Worm (Caenorhabditis elegans) whole organism, L2 larva: Measurements from ENCODE around the gene str-174.

Source experiments
- C34F6.9 ChIP-seq: fragments of 150-350 bp; optimal IDR thresholded peaks from 2 replicates; lab custom pipeline; 2014; ENCODE audit warnings: missing biosample characterization, missing genetic modification characterization
- F13H6.1 ChIP-seq: sonication (generic microtip); optimal IDR thresholded peaks from 2 replicates; lab custom pipeline; 2016; ENCODE audit warnings: missing genetic modification characterization, missing compliant biosample characterization
- R02D3.7 ChIP-seq: fragments of 150-350 bp; optimal IDR thresholded peaks from 2 replicates; lab custom pipeline; 2014; ENCODE audit warnings: missing biosample characterization, missing genetic modification characterization
- Y55F3AM.14 ChIP-seq: fragments of 200-800 bp; sonication (Bioruptor generic); optimal IDR thresholded peaks from 2 replicates; lab custom pipeline; 2018; ENCODE audit warnings: mild to moderate bottlenecking, missing genetic modification characterization, missing compliant biosample characterization
- ZK546.5 ChIP-seq: sonication (generic microtip); optimal IDR thresholded peaks from 2 replicates; lab custom pipeline; 2017; ENCODE audit warnings: missing biosample characterization, missing genetic modification characterization
- alr-1 ChIP-seq: fragments of 150-350 bp; optimal IDR thresholded peaks from 2 replicates; lab custom pipeline; 2014; ENCODE audit warnings: missing biosample characterization, missing genetic modification characterization
- aly-2 ChIP-seq: fragments of 150-350 bp; optimal IDR thresholded peaks from 2 replicates; lab custom pipeline; 2014; ENCODE audit warnings: missing biosample characterization, missing genetic modification characterization
- ama-1 ChIP-seq: fragments of 150-350 bp; optimal IDR thresholded peaks from 2 replicates; lab custom pipeline; 2018; ENCODE audit warnings: inconsistent platforms
- blmp-1 ChIP-seq: sonication (generic microtip); optimal IDR thresholded peaks from 2 replicates; lab custom pipeline; 2017; ENCODE audit warnings: missing genetic modification characterization, mild to moderate bottlenecking, missing compliant biosample characterization, antibody characterized with exemption, moderate library complexity; ENCODE audit not compliant: insufficient read depth
- ceh-16 ChIP-seq: fragments of 150-350 bp; optimal IDR thresholded peaks from 2 replicates; lab custom pipeline; 2014; ENCODE audit warnings: missing biosample characterization, missing genetic modification characterization
- ceh-82 ChIP-seq: fragments of 150-350 bp; optimal IDR thresholded peaks from 2 replicates; lab custom pipeline; 2014; ENCODE audit warnings: missing biosample characterization, missing genetic modification characterization
- dmd-4 ChIP-seq: sonication (generic microtip); optimal IDR thresholded peaks from 2 replicates; lab custom pipeline; 2017; ENCODE audit warnings: missing biosample characterization, missing genetic modification characterization
- elt-3 ChIP-seq: sonication (generic microtip); optimal IDR thresholded peaks from 2 replicates; lab custom pipeline; 2017; ENCODE audit warnings: missing biosample characterization, missing genetic modification characterization
- gmeb-1 ChIP-seq: fragments of 150-350 bp; optimal IDR thresholded peaks from 2 replicates; lab custom pipeline; 2014; ENCODE audit warnings: missing biosample characterization, missing genetic modification characterization
- lin-11 ChIP-seq: fragments of 150-350 bp; sonication (generic microtip); optimal IDR thresholded peaks from 2 replicates; lab custom pipeline; 2014; ENCODE audit warnings: missing biosample characterization, missing genetic modification characterization, inconsistent platforms, mixed read lengths
- lin-13 ChIP-seq: fragments of 150-350 bp; optimal IDR thresholded peaks from 2 replicates; lab custom pipeline; 2014; ENCODE audit warnings: missing biosample characterization, missing genetic modification reagents, missing genetic modification characterization
- lin-39 ChIP-seq: fragments of 150-350 bp; optimal IDR thresholded peaks from 2 replicates; lab custom pipeline; 2014; ENCODE audit warnings: missing biosample characterization, missing genetic modification reagents, missing genetic modification characterization
- lsy-2 ChIP-seq, 2 experiments: fragments of 150-350 bp in 1 of 2; sonication (generic microtip) in 1 of 2; optimal IDR thresholded peaks; 2 replicates each; lab custom pipeline; 2014 to 2017; ENCODE audit warnings: missing biosample characterization in 2 of 2, missing genetic modification characterization in 2 of 2
- mab-5 ChIP-seq: fragments of 150-350 bp; optimal IDR thresholded peaks from 2 replicates; lab custom pipeline; 2014; ENCODE audit warnings: missing biosample characterization, missing genetic modification characterization
- mbf-1 ChIP-seq: sonication (generic microtip); optimal IDR thresholded peaks from 2 replicates; lab custom pipeline; 2017; ENCODE audit warnings: missing biosample characterization, missing genetic modification characterization
- nhr-10 ChIP-seq: sonication (generic microtip); optimal IDR thresholded peaks from 2 replicates; lab custom pipeline; 2017; ENCODE audit warnings: missing biosample characterization, missing genetic modification characterization
- nhr-129 ChIP-seq: fragments of 150-350 bp; optimal IDR thresholded peaks from 2 replicates; lab custom pipeline; 2014; ENCODE audit warnings: missing biosample characterization, missing genetic modification characterization
- nhr-23 ChIP-seq: fragments of 150-350 bp; optimal IDR thresholded peaks from 2 replicates; lab custom pipeline; 2014; ENCODE audit warnings: missing biosample characterization, missing genetic modification reagents, missing genetic modification characterization
- nhr-237 ChIP-seq: fragments of 150-350 bp; optimal IDR thresholded peaks from 2 replicates; lab custom pipeline; 2014; ENCODE audit warnings: missing biosample characterization, missing genetic modification characterization
- nhr-25 ChIP-seq: fragments of 150-350 bp; sonication (generic microtip); optimal IDR thresholded peaks from 3 replicates; lab custom pipeline; 2014; ENCODE audit warnings: missing biosample characterization, missing genetic modification characterization
- nhr-6 ChIP-seq: fragments of 150-350 bp; optimal IDR thresholded peaks from 2 replicates; lab custom pipeline; 2014; ENCODE audit warnings: missing biosample characterization, missing genetic modification characterization
- peb-1 ChIP-seq: fragments of 150-350 bp; optimal IDR thresholded peaks from 2 replicates; lab custom pipeline; 2014; ENCODE audit warnings: missing biosample characterization, missing genetic modification characterization
- sem-4 ChIP-seq: fragments of 150-350 bp; optimal IDR thresholded peaks from 2 replicates; lab custom pipeline; 2014; ENCODE audit warnings: missing biosample characterization, missing genetic modification reagents, missing genetic modification characterization
- skn-1 ChIP-seq: sonication (generic microtip); optimal IDR thresholded peaks from 2 replicates; lab custom pipeline; 2017; ENCODE audit warnings: missing biosample characterization, missing genetic modification characterization
- sma-3 ChIP-seq: sonication (generic microtip); optimal IDR thresholded peaks from 2 replicates; lab custom pipeline; 2016; ENCODE audit warnings: missing genetic modification reagents, missing genetic modification characterization, missing compliant biosample characterization
- sma-9 ChIP-seq, 2 experiments: fragments of 150-350 bp in 1 of 2; sonication (generic microtip) in 1 of 2; optimal IDR thresholded peaks; 2 replicates each; lab custom pipeline; 2014 to 2016; ENCODE audit warnings: missing genetic modification characterization in 2 of 2, mild to moderate bottlenecking in 1 of 2, missing biosample characterization in 1 of 2, missing compliant biosample characterization in 1 of 2, missing genetic modification reagents in 1 of 2, moderate library complexity in 1 of 2
- snpc-4 ChIP-seq: fragments of 150-350 bp; optimal IDR thresholded peaks from 2 replicates; lab custom pipeline; 2014; ENCODE audit warnings: missing biosample characterization, missing genetic modification characterization
- unc-39 ChIP-seq: fragments of 150-350 bp; optimal IDR thresholded peaks from 2 replicates; lab custom pipeline; 2014; ENCODE audit warnings: missing biosample characterization, missing genetic modification characterization
- zag-1 ChIP-seq: fragments of 150-350 bp; optimal IDR thresholded peaks from 2 replicates; lab custom pipeline; 2014; ENCODE audit warnings: missing biosample characterization, missing genetic modification characterization
- ztf-4 ChIP-seq: fragments of 150-350 bp; optimal IDR thresholded peaks from 2 replicates; lab custom pipeline; 2014; ENCODE audit warnings: missing biosample characterization, missing genetic modification characterization

The str-174 gene

ce11 chrIV:4870546-4870945, 4.0 kb downstream of the str-174 start, which contains the start of gene str-175:
Gene str-175 (minus strand): TSS chrIV:4870646.
- TF ChIP-seq blmp-1 (tag; lab: Kevin White, UChicago) (no peak), nhr-237 (tag; lab: Kevin White, UChicago) (no peak), snpc-4 (tag; lab: Kevin White, UChicago) (no peak), dmd-4 (no peak), lsy-2 (tag; optimal IDR thresholded peaks at IDR 0.05; lab: Kevin White, UChicago) (no peak)

- TF ChIP-seq nhr-23 (tag; lab: Kevin White, UChicago) (no peak), sma-9 (GFP tag; optimal IDR thresholded peaks at IDR 0.05; lab: Kevin White, UChicago) (no peak), sma-9 (tag; optimal IDR thresholded peaks at IDR 0.05; lab: Kevin White, UChicago) (no peak), F13H6.1 (tag; lab: Kevin White, UChicago) (no peak), gmeb-1 (tag; lab: Kevin White, UChicago) (no peak), ZK546.5 (tag; lab: Kevin White, UChicago) (no peak), elt-3 (tag; lab: Kevin White, UChicago) (no peak), ama-1 (no peak)
Observed at ce11 chrIV:4867610-4868009, 6.9 kb downstream of the str-174 start, which contains the start of gene str-172. Gene str-172 (minus strand): TSS chrIV:4867710.

ce11 chrIV:4866599-4866998, 7.9 kb downstream of the str-174 start:
- TF ChIP-seq lsy-2 (tag; optimal IDR thresholded peaks at IDR 0.05; lab: Kevin White, UChicago): no peak
- no peak for TF ChIP-seq lin-13 (GFP tag; lab: Kevin White, UChicago)
- no peak for TF ChIP-seq C34F6.9 (tag; lab: Kevin White, UChicago)
- TF ChIP-seq sma-9 (GFP tag; optimal IDR thresholded peaks at IDR 0.05; lab: Kevin White, UChicago): no peak
- TF ChIP-seq sma-9 (tag; optimal IDR thresholded peaks at IDR 0.05; lab: Kevin White, UChicago): no peak

ce11 chrIV:4864524-4864923, 10.0 kb downstream of the str-174 start:
- TF ChIP-seq lin-39 (tag; lab: Kevin White, UChicago): no peak
- TF ChIP-seq ama-1: no peak
- TF ChIP-seq ZK546.5 (tag; lab: Kevin White, UChicago): no peak
- no peak for TF ChIP-seq ztf-4 (tag; lab: Kevin White, UChicago)
- no peak for TF ChIP-seq nhr-10 (tag; lab: Kevin White, UChicago)
- TF ChIP-seq peb-1: no peak
- no peak for TF ChIP-seq lsy-2 (tag; optimal IDR thresholded peaks at IDR 0.05; lab: Kevin White, UChicago)
- no peak for TF ChIP-seq blmp-1 (tag; lab: Kevin White, UChicago)

- no peak for TF ChIP-seq R02D3.7
- no peak for TF ChIP-seq snpc-4 (tag; lab: Kevin White, UChicago)
- no peak for TF ChIP-seq nhr-6 (tag; lab: Kevin White, UChicago)
- TF ChIP-seq ztf-4 (tag; lab: Kevin White, UChicago): no peak
- TF ChIP-seq sem-4 (tag; lab: Kevin White, UChicago): no peak
- TF ChIP-seq lin-39 (tag; lab: Kevin White, UChicago): no peak
- TF ChIP-seq ama-1: no peak
- TF ChIP-seq unc-39 (tag; lab: Kevin White, UChicago): no peak
- TF ChIP-seq aly-2 (tag; lab: Kevin White, UChicago): no peak
- TF ChIP-seq nhr-129 (tag; lab: Kevin White, UChicago): no peak
- no peak for TF ChIP-seq mab-5
- no peak for TF ChIP-seq nhr-25 (tag; lab: Kevin White, UChicago)
- no peak for TF ChIP-seq blmp-1 (tag; lab: Kevin White, UChicago)
- TF ChIP-seq elt-3 (tag; lab: Kevin White, UChicago): no peak
- no peak for TF ChIP-seq alr-1
- no peak for TF ChIP-seq ceh-82 (tag; lab: Kevin White, UChicago)
- no peak for TF ChIP-seq zag-1 (tag; lab: Kevin White, UChicago)
- TF ChIP-seq lin-13 (GFP tag; lab: Kevin White, UChicago): no peak
Observed at ce11 chrIV:4861449-4861848, 13.1 kb downstream of the str-174 start, which contains the start of the genes Y17G9A.4 and str-173. Gene Y17G9A.4 (minus strand): TSS chrIV:4861549. Gene str-173 (plus strand): TSS chrIV:4861773.

ce11 chrIV:4858573-4858972, 15.9 kb downstream of the str-174 start, which contains the start of gene Y17G9A.3:
Gene Y17G9A.3 (minus strand): TSS chrIV:4858673.
- TF ChIP-seq lin-11 (tag; lab: Kevin White, UChicago) (no peak), nhr-6 (tag; lab: Kevin White, UChicago) (no peak), lin-13 (GFP tag; lab: Kevin White, UChicago) (no peak), gmeb-1 (tag; lab: Kevin White, UChicago) (no peak), ceh-82 (tag; lab: Kevin White, UChicago) (no peak), sma-3 (no peak), R02D3.7 (no peak), ZK546.5 (tag; lab: Kevin White, UChicago) (no peak), mbf-1 (tag; lab: Kevin White, UChicago) (no peak), mab-5 (no peak), elt-3 (tag; lab: Kevin White, UChicago) (no peak), peb-1 (no peak), skn-1 (tag; lab: Kevin White, UChicago) (no peak), zag-1 (tag; lab: Kevin White, UChicago) (no peak), ceh-16 (tag; lab: Kevin White, UChicago) (no peak), Y55F3AM.14 (GFP tag; lab: Kevin White, UChicago) (no peak), nhr-10 (tag; lab: Kevin White, UChicago) (no peak), F13H6.1 (tag; lab: Kevin White, UChicago) (no peak), blmp-1 (tag; lab: Kevin White, UChicago) (no peak)
